Worm (Caenorhabditis elegans) whole organism, mixed stage, embryonic: ENCODE measurements around the gene F20B6.6.
"Not testable (repeated sequence)": the region's sequence is repeated elsewhere in the genome, so short reads cannot be mapped to it uniquely, and the experiment has no call there.

Experiments used
- mls-2 ChIP-seq: sonication (generic microtip); optimal IDR thresholded peaks from 2 replicates; lab custom pipeline; 2016; ENCODE audit warnings: mild to moderate bottlenecking, missing genetic modification characterization, moderate library complexity, missing compliant biosample characterization
- nhr-28 ChIP-seq: fragments of 150-350 bp; optimal IDR thresholded peaks from 2 replicates; lab custom pipeline; 2014; ENCODE audit warnings: missing biosample characterization, missing genetic modification characterization
- nhr-76 ChIP-seq: sonication (generic microtip); optimal IDR thresholded peaks from 2 replicates; lab custom pipeline; 2017; ENCODE audit warnings: missing biosample characterization, missing genetic modification characterization
- unc-62 ChIP-seq: fragments of 150-350 bp; optimal IDR thresholded peaks from 2 replicates; lab custom pipeline; 2014; ENCODE audit warnings: missing biosample characterization, missing genetic modification reagents, missing genetic modification characterization

- TF ChIP-seq mls-2 (tag; lab: Kevin White, UChicago); unc-62; nhr-28 (tag; lab: Kevin White, UChicago); nhr-76 (tag; lab: Kevin White, UChicago): not testable (repeated sequence)
Observed at ce11 chrX:4207385-4207784, 5.4 kb upstream of the F20B6.6 start, which contains the start of gene F20B6.9.
